Worm (Caenorhabditis elegans) whole organism, L2 larva: ENCODE measurements around the gene madf-9.

Experiments used
- ama-1 ChIP-seq: fragments of 150-350 bp; optimal IDR thresholded peaks from 2 replicates; lab custom pipeline; 2018; ENCODE audit warnings: inconsistent platforms
- ceh-16 ChIP-seq: fragments of 150-350 bp; optimal IDR thresholded peaks from 2 replicates; lab custom pipeline; 2014; ENCODE audit warnings: missing biosample characterization, missing genetic modification characterization
- ceh-82 ChIP-seq: fragments of 150-350 bp; optimal IDR thresholded peaks from 2 replicates; lab custom pipeline; 2014; ENCODE audit warnings: missing biosample characterization, missing genetic modification characterization
- egl-27 ChIP-seq: sonication (generic microtip); optimal IDR thresholded peaks from 3 replicates; lab custom pipeline; 2017; ENCODE audit warnings: missing biosample characterization, missing genetic modification reagents, missing genetic modification characterization
- elt-3 ChIP-seq: sonication (generic microtip); optimal IDR thresholded peaks from 2 replicates; lab custom pipeline; 2017; ENCODE audit warnings: missing biosample characterization, missing genetic modification characterization
- nhr-237 ChIP-seq: fragments of 150-350 bp; optimal IDR thresholded peaks from 2 replicates; lab custom pipeline; 2014; ENCODE audit warnings: missing biosample characterization, missing genetic modification characterization
- nhr-77 ChIP-seq: fragments of 150-350 bp; optimal IDR thresholded peaks from 2 replicates; lab custom pipeline; 2014; ENCODE audit warnings: missing biosample characterization, missing genetic modification characterization
- snpc-4 ChIP-seq: fragments of 150-350 bp; optimal IDR thresholded peaks from 2 replicates; lab custom pipeline; 2014; ENCODE audit warnings: missing biosample characterization, missing genetic modification characterization
- unc-62 ChIP-seq: fragments of 150-350 bp; optimal IDR thresholded peaks from 2 replicates; lab custom pipeline; 2014; ENCODE audit warnings: missing biosample characterization, missing genetic modification reagents, missing genetic modification characterization
- ztf-11 ChIP-seq: sonication (generic microtip); optimal IDR thresholded peaks from 2 replicates; lab custom pipeline; 2017; ENCODE audit warnings: missing biosample characterization, missing genetic modification characterization

ce11 chrIV:3611845-3612244 is 25.0 kb upstream of the madf-9 start:
- TF ChIP-seq ceh-82 (tag; lab: Kevin White, UChicago) (no peak), nhr-237 (tag; lab: Kevin White, UChicago) (no peak), nhr-77 (tag; lab: Kevin White, UChicago) (no peak), elt-3 (no peak), ztf-11 (no peak), egl-27 (tag; lab: Kevin White, UChicago) (no peak), unc-62 (GFP tag; lab: Kevin White, UChicago) (no peak), ama-1 (no peak), ceh-16 (tag; lab: Kevin White, UChicago) (no peak), snpc-4 (tag; lab: Kevin White, UChicago) (no peak)
